Worm (Caenorhabditis elegans): ENCODE data around the gene Y69A2AR.28.
A peak's percentile ranks its signal among the peaks of the same experiment; 100 is the strongest.

Y69A2AR.28 gene

DNA sequence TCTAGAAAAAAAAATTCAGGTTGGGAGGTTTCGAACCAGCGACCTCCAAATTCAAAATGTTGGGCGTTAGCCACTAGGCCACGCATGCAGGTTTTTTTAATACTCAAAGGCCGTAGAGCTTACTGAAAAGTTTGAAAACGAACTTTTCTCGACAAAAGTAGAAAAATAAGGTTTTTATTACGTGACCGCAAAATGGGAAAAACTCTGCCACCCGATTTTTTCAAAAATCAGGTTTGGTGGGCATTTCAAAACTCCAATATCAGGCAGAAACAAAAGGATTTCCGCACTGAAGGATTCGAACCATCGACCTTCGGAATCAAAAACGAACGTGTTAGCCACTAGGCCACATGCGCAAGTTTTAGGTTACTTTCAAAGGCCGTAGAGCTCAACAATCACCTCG is 45.9 kb upstream of the Y69A2AR.28 start (continued):
- TF ChIP-seq vab-7 (GFP tag; IDR thresholded peaks at IDR 0.05): peak; percentile 54
- peak; percentile 72; the same call in 1 of the 2 replicates for TF ChIP-seq pha-4 (GFP tag; IDR thresholded peaks at IDR 0.05)
- no peak for TF ChIP-seq pha-4 (tag; optimal IDR thresholded peaks at IDR 0.05)
- TF ChIP-seq madf-9 (GFP tag; conservative IDR thresholded peaks at IDR 0.05): no peak
- no peak for TF ChIP-seq ceh-32 (tag; optimal IDR thresholded peaks at IDR 0.05; ENCODE audit: poor library complexity)
- TF ChIP-seq mdl-1 (tag; optimal IDR thresholded peaks at IDR 0.05): no peak
- TF ChIP-seq zip-11 (GFP tag; IDR thresholded peaks at IDR 0.05): no peak
- no peak for TF ChIP-seq pqm-1 (tag; optimal IDR thresholded peaks at IDR 0.05)
- TF ChIP-seq aha-1 (tag): no peak
- no peak for TF ChIP-seq egl-43 (GFP tag; IDR thresholded peaks at IDR 0.05)
- TF ChIP-seq dmd-9 (GFP tag; IDR thresholded peaks at IDR 0.05): no peak
- TF ChIP-seq fkh-10 (GFP tag; optimal IDR thresholded peaks at IDR 0.05): no peak
- no peak for TF ChIP-seq Y75B8A.6 (GFP tag; IDR thresholded peaks at IDR 0.05)
- no peak for TF ChIP-seq unc-39 (tag; optimal IDR thresholded peaks at IDR 0.05)
- TF ChIP-seq mes-2 (tag; optimal IDR thresholded peaks at IDR 0.05; ENCODE audit: poor library complexity, severe bottlenecking): peak; percentile 9
- TF ChIP-seq ZK337.2 (GFP tag; IDR thresholded peaks at IDR 0.05): no peak
- 0 out of 2 replicates have a peak, but pooled peaks have one; percentile 61 for TF ChIP-seq zfp-3 (GFP tag; conservative IDR thresholded peaks at IDR 0.05)
- TF ChIP-seq nhr-76 (tag; optimal IDR thresholded peaks at IDR 0.05): no peak
- no peak for TF ChIP-seq ceh-20 (GFP tag; IDR thresholded peaks at IDR 0.05)

DNA sequence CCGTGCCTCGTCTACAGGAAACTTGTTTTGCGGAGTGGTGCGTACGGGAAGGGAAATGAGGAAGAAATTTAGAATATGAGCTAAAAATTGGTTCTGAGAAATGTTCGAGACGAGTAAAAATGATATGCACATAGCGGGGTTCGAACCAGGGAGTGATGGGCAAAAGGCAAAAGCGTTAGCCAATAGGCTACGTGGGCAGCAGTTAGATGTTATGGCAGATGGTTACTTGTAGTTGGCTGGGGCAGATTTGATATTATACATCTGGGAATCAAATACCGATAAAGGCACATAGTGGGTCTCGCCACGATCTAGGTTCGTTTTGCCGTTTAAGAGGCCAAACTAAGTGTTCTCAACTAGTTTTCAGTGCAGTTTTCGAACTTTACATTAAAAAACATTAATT is 44.4 kb upstream of the Y69A2AR.28 start:
- TF ChIP-seq dmd-6 (GFP tag; IDR thresholded peaks at IDR 0.05) (no peak; the same call in 1 of the 2 replicates), F26F4.8 (GFP tag; conservative IDR thresholded peaks at IDR 0.05) (peak; percentile 83), skn-1 (tag; optimal IDR thresholded peaks at IDR 0.05) (no peak), madf-9 (GFP tag; conservative IDR thresholded peaks at IDR 0.05) (peak; percentile 63; the same call in 1 of the 2 replicates), D1046.2 (GFP tag; IDR thresholded peaks at IDR 0.05) (peak; percentile 58; the same call in 1 of the 2 replicates), gei-8 (GFP tag; optimal IDR thresholded peaks at IDR 0.05) (peak; percentile 27), spr-1 (tag; optimal IDR thresholded peaks at IDR 0.05) (no peak), ceh-32 (tag; optimal IDR thresholded peaks at IDR 0.05; ENCODE audit: poor library complexity) (no peak), nhr-41 (GFP tag; IDR thresholded peaks at IDR 0.05) (0 out of 2 replicates have a peak, but pooled peaks have one; percentile 69), egl-43 (GFP tag; IDR thresholded peaks at IDR 0.05) (peak; percentile 79), php-3 (GFP tag; IDR thresholded peaks at IDR 0.05) (0 out of 2 replicates have a peak, but pooled peaks have one; percentile 36), daf-19 (GFP tag; conservative IDR thresholded peaks at IDR 0.05) (peak; percentile 80), lin-13 (GFP tag; optimal IDR thresholded peaks at IDR 0.05) (peak; percentile 49), lin-38 (GFP tag; IDR thresholded peaks at IDR 0.05) (peak; percentile 80), ctbp-1 (GFP tag; IDR thresholded peaks at IDR 0.05) (peak; percentile 65), T26A8.4 (GFP tag; IDR thresholded peaks at IDR 0.05) (0 out of 2 replicates have a peak, but pooled peaks have one; percentile 12), F37D6.2 (tag; optimal IDR thresholded peaks at IDR 0.05) (no peak), aha-1 (tag) (peak; percentile 96), hmg-1.1 (GFP tag; IDR thresholded peaks at IDR 0.05) (peak; percentile 44; the same call in 1 of the 2 replicates), spr-3 (GFP tag; optimal IDR thresholded peaks at IDR 0.05) (peak; percentile 14), mxl-2 (GFP tag; conservative IDR thresholded peaks at IDR 0.05) (0 out of 2 replicates have a peak, but pooled peaks have one; percentile 16), mes-2 (tag; optimal IDR thresholded peaks at IDR 0.05; ENCODE audit: poor library complexity, severe bottlenecking) (peak; percentile 67), nhr-76 (tag; optimal IDR thresholded peaks at IDR 0.05) (no peak), lim-7 (GFP tag; IDR thresholded peaks at IDR 0.05) (peak; percentile 94), jun-1 (tag; optimal IDR thresholded peaks at IDR 0.05) (no peak), lin-39 (tag; optimal IDR thresholded peaks at IDR 0.05) (no peak), nhr-42 (GFP tag; IDR thresholded peaks at IDR 0.05) (0 out of 2 replicates have a peak, but pooled peaks have one; percentile 36), Y75B8A.6 (GFP tag; IDR thresholded peaks at IDR 0.05) (peak; percentile 78; the same call in 1 of the 2 replicates), pha-4 (GFP tag; IDR thresholded peaks at IDR 0.05) (peak; percentile 78; the same call in 1 of the 2 replicates), pha-4 (tag; optimal IDR thresholded peaks at IDR 0.05) (no peak), unc-130 (GFP tag; optimal IDR thresholded peaks at IDR 0.05) (peak; percentile 31), arid-1 (GFP tag; conservative IDR thresholded peaks at IDR 0.05) (peak; percentile 65; the same call in 1 of the 2 replicates), madf-5 (GFP tag; IDR thresholded peaks at IDR 0.05) (peak in 1 of 2 experiments; percentile 64; a peak in 1 of 4 replicates), vab-7 (GFP tag; IDR thresholded peaks at IDR 0.05) (peak; percentile 92), Y5F2A.4 (GFP tag; optimal IDR thresholded peaks at IDR 0.05) (peak; percentile 27), ama-1 (optimal IDR thresholded peaks at IDR 0.05) (no peak), dmd-8 (GFP tag; IDR thresholded peaks at IDR 0.05) (peak; percentile 88), tra-1 (GFP tag; IDR thresholded peaks at IDR 0.05) (peak; percentile 33; the same call in 1 of the 2 replicates), nhr-11 (tag; optimal IDR thresholded peaks at IDR 0.05) (no peak)
